Fruit fly (Drosophila melanogaster): ENCODE results near the gene Pde9.

Pde9 gene

DNA sequence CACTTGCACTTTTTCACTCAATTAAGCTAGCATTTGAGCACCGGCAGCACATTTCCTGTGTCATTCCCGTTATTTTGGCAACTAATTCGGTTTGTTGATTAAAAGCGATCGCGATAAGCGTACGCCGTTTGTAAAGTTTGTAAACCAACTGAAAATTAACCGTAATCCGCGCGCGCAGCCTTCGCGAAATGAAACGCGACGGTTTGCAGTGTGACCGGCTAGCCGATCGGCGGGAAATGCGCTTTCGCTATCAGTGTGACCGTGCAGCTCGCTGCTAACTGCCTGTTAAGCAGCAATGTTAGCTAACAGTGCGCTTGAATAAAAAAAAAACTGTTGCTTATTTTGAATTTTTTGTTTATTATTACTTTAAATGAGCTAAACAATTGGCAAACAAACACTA is at the start of gene Pde9:
Gene Pde9 (minus strand): TSS at position 178 of the 400 bp plus-strand sequence.
- TF ChIP-seq CTCF (optimal IDR thresholded peaks at IDR 0.05), result no peak
- TF ChIP-seq CG8478 (optimal IDR thresholded peaks at IDR 0.05), result no peak

DNA sequence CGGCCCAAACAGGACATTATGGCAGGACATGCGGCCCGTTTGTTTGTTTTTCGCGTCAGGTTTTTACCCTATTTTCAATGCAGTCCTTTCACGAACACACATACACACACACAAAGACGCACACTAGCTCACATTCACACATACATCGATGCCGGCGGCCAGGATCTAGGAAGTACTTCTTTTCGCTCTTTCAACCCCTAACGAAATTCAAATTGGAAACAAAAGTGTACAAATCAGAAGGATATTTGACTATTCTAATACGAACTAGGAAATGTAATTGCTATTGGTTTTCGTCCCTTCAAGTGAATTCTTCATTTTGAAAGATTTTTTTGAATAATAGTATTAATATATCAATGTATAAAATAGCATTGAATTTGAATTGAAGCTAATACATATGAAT is 43.3 kb upstream of the Pde9 start:
- TF ChIP-seq CTCF (optimal IDR thresholded peaks at IDR 0.05) (no peak), CG8478 (optimal IDR thresholded peaks at IDR 0.05) (no peak)

DNA sequence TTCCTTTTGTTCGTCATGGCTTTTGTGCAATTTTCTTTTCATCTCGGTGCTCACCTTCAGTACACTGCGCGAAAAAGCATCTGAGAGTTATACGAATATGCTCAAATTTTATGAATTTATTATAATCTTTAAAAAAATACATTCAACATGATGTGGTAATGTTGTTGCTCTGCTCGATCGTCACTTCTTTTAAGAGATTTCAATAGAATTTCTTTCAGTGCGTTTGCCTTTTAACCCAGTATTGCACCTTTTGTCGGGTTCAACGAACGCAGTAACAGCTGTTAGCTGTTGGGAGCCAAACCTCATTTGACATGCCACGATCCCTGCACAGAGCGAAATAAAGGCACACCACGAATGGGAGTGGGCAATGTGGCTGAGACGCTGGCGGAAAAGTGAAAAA is 42.8 kb upstream of the Pde9 start:
- TF ChIP-seq CTCF (optimal IDR thresholded peaks at IDR 0.05) (no peak), CG8478 (optimal IDR thresholded peaks at IDR 0.05) (no peak)

dm6 chrX:12939021-12939420 is 41.9 kb upstream of the Pde9 start:
- TF ChIP-seq CTCF (optimal IDR thresholded peaks at IDR 0.05), result no peak
- TF ChIP-seq CG8478 (optimal IDR thresholded peaks at IDR 0.05), result no peak

DNA sequence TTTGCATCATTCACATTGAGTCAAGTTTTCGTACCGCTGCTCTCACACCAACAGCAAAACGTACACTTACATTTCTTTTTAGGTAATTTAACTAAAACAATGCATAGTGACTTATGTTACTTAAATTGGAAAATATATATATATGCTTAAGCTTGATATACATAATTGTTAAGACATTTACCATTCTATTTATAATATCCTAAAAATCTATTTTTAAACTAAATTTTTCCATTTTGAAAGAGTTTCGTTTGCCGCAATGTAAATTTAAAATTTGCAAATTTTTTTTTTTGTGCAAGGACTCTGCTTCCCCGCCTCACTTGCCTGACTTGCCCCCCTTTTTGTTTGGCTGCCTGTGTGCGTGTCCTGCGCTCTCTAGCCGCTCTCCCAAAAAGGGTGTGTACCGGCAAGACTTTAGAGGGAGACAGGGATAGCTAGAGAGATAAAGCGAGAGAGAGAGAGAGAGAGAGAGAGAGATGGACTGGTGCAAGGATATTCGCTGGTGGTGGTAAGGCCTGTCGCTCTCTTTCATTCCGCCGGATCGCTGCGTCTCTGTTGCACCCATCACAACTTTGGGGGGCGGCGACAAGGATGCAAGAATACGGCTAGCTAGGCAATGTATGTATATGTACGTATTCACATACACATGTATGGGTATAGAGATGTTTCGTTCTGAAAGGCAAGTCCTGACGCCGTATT is 40.8 kb upstream of the Pde9 start:
- TF ChIP-seq CG8478 (optimal IDR thresholded peaks at IDR 0.05) (no peak), CTCF (optimal IDR thresholded peaks at IDR 0.05) (peak; percentile 31 to 59)

DNA sequence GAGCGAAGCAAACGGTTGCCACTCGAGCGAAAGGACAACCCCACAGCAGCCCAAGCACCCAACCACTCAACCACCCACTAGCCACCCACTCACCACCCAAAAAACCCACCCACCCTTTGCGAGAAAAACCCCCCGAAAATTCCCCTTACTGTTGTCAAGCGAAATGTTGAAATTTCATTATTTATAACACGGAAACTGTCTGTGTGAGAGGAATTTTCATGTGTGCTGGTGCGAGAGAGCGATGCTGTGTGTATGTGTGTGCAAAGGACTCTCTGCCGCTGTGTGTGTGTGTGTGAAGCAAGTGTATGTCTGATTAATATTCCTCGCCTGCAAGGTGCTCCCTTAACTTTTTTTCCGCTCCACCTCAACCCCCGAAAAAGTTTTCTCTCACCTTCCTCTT is 32.7 kb upstream of the Pde9 start:
- TF ChIP-seq CTCF (optimal IDR thresholded peaks at IDR 0.05) (no peak), CG8478 (optimal IDR thresholded peaks at IDR 0.05) (no peak)

DNA sequence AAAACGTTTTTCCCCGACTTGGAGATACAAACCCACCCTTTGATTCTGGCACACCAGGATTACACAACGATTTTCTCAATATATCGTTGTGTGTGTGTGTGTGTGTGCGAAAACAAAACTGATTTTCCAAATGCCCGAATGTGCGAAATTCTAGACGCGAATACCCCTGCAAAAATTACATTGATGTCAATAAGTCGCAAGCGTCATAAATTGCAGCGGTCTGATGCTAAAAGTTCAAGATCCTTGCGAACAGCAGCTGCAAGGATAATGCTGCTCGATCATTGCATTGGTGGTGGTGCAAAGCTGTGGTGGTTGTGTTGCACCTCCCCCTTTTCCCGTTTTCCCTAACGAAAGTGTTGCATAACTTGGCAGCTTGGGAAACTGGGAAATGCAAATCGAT is 30.5 kb upstream of the Pde9 start:
- no peak for TF ChIP-seq CTCF (optimal IDR thresholded peaks at IDR 0.05)
- TF ChIP-seq CG8478 (optimal IDR thresholded peaks at IDR 0.05), result no peak

DNA sequence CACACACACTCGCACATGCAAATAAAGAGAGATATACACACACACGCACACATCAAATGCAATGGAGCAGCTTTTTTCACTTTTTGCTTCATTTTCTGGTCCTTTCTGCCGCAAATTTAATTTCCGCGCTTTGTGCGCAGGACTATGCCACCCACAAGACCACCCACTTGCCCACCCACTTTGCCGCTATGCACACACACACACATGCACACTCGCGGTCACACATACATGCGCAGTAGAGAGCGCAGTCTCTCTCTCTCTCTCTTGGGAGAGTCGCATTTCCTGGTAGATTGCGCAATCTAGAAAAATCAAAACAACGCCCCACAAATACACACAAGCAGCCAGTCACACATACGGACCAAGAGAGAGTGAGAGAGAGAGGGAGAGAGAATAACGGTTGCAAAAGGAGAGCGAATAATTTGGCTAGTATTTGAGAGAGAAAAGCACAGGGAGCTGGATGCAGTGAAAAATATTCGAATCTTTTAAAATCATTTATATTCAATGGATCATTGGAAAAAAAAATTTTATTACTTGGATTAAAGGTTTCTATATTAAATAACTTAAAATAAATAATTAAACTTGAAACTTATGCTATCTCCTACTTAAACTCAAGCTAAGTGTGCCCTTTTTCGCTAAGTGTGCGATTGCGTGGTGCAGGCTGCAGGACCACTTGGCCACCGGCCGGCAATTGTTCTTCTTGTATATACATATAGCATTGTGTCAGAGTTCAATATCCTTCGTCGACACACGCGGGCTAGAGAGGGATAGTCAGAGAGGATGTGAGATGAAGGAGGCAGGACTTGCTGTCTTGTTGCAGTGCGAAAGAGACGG is 28.5 kb upstream of the Pde9 start:
- TF ChIP-seq CTCF (optimal IDR thresholded peaks at IDR 0.05) (no peak), CG8478 (optimal IDR thresholded peaks at IDR 0.05) (no peak)

DNA sequence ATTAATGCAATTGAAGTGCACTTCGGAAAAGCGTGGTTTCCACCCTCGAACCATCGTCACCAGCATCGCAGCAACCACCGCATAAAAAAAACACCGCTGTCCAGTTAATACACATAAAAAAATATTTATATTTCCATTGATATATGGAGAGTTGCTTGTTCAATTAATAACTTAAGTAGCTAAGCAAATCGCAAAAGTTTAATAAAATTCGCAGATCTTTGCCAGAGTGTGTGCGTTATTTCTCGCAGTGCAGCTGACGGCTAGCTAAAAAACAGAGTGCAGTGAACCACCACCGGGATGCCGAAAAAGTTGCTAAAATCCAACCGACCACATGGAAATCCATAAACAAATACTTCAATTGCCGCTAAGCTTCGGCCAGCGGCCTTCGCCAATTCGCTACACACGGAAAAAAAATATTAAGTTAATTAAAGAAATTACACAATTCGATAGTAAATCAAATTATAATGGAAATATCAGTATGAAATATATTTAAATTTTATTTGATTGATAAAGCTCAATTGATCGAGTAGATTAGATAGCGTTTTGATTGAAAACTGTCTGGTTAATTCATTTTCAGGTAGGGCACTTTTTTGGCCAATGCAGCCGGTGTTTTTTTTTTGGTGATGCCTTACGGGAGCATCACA is 26.3 kb upstream of the Pde9 start:
- no peak for TF ChIP-seq CTCF (optimal IDR thresholded peaks at IDR 0.05)
- TF ChIP-seq CG8478 (optimal IDR thresholded peaks at IDR 0.05), result no peak

DNA sequence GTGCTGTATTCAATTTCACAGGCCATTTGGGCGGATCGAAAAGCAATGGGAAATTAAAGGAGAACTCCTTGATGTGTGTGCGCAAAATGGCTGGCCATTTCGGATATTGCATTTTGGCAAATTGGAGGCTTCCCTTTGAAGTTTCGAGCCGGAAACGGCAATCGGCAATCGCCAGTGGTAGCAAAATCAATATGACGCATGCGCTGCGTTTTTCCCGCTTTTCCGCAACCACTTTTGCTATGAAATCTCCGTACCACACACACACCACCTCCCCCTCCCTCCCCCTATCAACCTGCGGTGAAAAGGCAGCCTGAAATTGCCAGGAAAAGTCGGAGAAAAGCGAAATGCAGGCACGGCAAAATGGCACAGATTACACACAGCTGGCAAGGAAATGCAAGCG is 25.2 kb upstream of the Pde9 start:
- TF ChIP-seq CG8478 (optimal IDR thresholded peaks at IDR 0.05), result no peak
- TF ChIP-seq CTCF (optimal IDR thresholded peaks at IDR 0.05), result no peak

dm6 chrX:12919594-12919993 is 22.5 kb upstream of the Pde9 start:
- TF ChIP-seq CTCF (optimal IDR thresholded peaks at IDR 0.05), result no peak
- no peak for TF ChIP-seq CG8478 (optimal IDR thresholded peaks at IDR 0.05)

- no peak for TF ChIP-seq CG8478 (optimal IDR thresholded peaks at IDR 0.05)
- no peak for TF ChIP-seq CTCF (optimal IDR thresholded peaks at IDR 0.05)
Measured at dm6 chrX:12917177-12917576, 20.1 kb upstream of the Pde9 start, which contains the start of gene fne. fne (plus strand) TSS chrX:12917477.

- TF ChIP-seq CG8478 (optimal IDR thresholded peaks at IDR 0.05) (no peak), CTCF (optimal IDR thresholded peaks at IDR 0.05) (no peak)
Measured at dm6 chrX:12913729-12914128, 16.6 kb upstream of the Pde9 start.

- TF ChIP-seq CTCF (optimal IDR thresholded peaks at IDR 0.05) (no peak), CG8478 (optimal IDR thresholded peaks at IDR 0.05) (no peak)
Measured at dm6 chrX:12909577-12910426, 12.7 kb upstream of the Pde9 start, which contains the start of the genes Brms1 and CG4645. Brms1 (minus strand) TSS chrX:12909622. CG4645 (plus strand) TSS chrX:12909953.

DNA sequence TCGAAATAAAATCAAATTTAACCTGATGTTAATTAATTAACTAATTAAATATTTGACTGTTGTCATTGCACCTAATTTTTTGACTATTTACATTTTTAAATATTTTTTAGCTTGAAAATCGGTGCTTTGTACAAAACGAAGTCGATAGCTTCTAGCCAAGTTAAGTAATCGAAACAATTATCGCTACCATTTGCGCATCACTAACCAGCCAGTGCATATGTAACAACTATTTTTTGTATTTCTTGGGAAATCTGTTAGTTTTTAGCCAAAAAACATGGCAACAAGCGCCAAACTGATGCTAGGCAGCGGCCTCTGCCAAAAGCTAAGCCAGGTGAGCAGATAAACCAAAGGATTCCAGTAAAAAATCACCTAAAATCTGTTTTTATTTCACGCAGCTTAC is 9.8 kb upstream of the Pde9 start, which contains the start of gene mRpL49:
Gene mRpL49 (plus strand): TSS at position 192 of the 400 bp plus-strand sequence.
- TF ChIP-seq CTCF (optimal IDR thresholded peaks at IDR 0.05) (no peak), CG8478 (optimal IDR thresholded peaks at IDR 0.05) (no peak)

Data from S2 (cell line).